Worm (Caenorhabditis elegans): ENCODE results near the gene Y57G11C.23.

- TF ChIP-seq pha-4 (tag; optimal IDR thresholded peaks at IDR 0.05), result no peak
- no peak for TF ChIP-seq snpc-4 (GFP tag; optimal IDR thresholded peaks at IDR 0.05)
- no peak for TF ChIP-seq snpc-4 (tag; optimal IDR thresholded peaks at IDR 0.05)
- no peak for TF ChIP-seq ama-1 (optimal IDR thresholded peaks at IDR 0.05)
- no peak for TF ChIP-seq ama-1 (GFP tag; optimal IDR thresholded peaks at IDR 0.05)
- no peak for TF ChIP-seq unc-62 (GFP tag; optimal IDR thresholded peaks at IDR 0.05)
- TF ChIP-seq sea-2 (GFP tag; IDR thresholded peaks at IDR 0.05), result no peak
- no peak for TF ChIP-seq B0336.3 (GFP tag; IDR thresholded peaks at IDR 0.05)
Measured at ce11 chrIV:14806903-14807302, 54.7 kb downstream of the Y57G11C.23 start, which contains the start of gene oig-5.
